Worm (Caenorhabditis elegans) whole organism, midembryonic: ENCODE measurements around the gene sri-62.

Experiments
- T22C8.4 ChIP-seq: fragments of 200-800 bp; sonication (Bioruptor generic); IDR thresholded peaks from 2 replicates; pipeline ENCODE4 v1.3.6; 2022; ENCODE audit warnings: missing genetic modification characterization, missing compliant biosample characterization
- flt-1 ChIP-seq: fragments of 200-800 bp; sonication (Bioruptor generic); IDR thresholded peaks from 2 replicates; pipeline ENCODE4 v1.3.6; 2022; ENCODE audit warnings: missing genetic modification characterization, missing compliant biosample characterization
- klf-2 ChIP-seq: fragments of 200-800 bp; sonication (Bioruptor generic); conservative IDR thresholded peaks from 2 replicates; pipeline ENCODE4 v1.3.6; 2022; ENCODE audit warnings: missing genetic modification reagents, missing genetic modification characterization, missing compliant biosample characterization
- med-1 ChIP-seq: sonication (generic microtip); optimal IDR thresholded peaks from 2 replicates; lab custom pipeline; 2017; ENCODE audit warnings: missing genetic modification characterization, mild to moderate bottlenecking, missing compliant biosample characterization, antibody characterized with exemption, missing genetic modification reagents; ENCODE audit not compliant: insufficient read depth
- ref-1 ChIP-seq: fragments of 200-800 bp; sonication (Bioruptor generic); conservative IDR thresholded peaks from 2 replicates; pipeline ENCODE4 v1.3.6; 2022; ENCODE audit warnings: missing genetic modification reagents, missing genetic modification characterization, missing compliant biosample characterization
- ztf-23 ChIP-seq: fragments of 200-800 bp; sonication (Bioruptor generic); IDR thresholded peaks from 2 replicates; pipeline ENCODE4 v1.3.6; 2022; ENCODE audit warnings: missing genetic modification reagents, missing genetic modification characterization, missing compliant biosample characterization
- ztf-29 ChIP-seq: fragments of 200-800 bp; sonication (Bioruptor generic); IDR thresholded peaks from 2 replicates; pipeline ENCODE4 v1.3.6; 2022; ENCODE audit warnings: missing genetic modification reagents, missing genetic modification characterization, missing compliant biosample characterization

ce11 chrII:2735192-2735591 lies 36.9 kb upstream of the sri-62 start, which contains the start of gene wdr-31:
- TF ChIP-seq flt-1 (GFP tag; lab: Robert Waterston, UW) (no peak), med-1 (no peak), T22C8.4 (GFP tag; lab: Robert Waterston, UW) (no peak), ztf-29 (GFP tag; lab: Robert Waterston, UW) (no peak), ref-1 (no peak), ztf-23 (GFP tag; lab: Robert Waterston, UW) (no peak), klf-2 (GFP tag; lab: Robert Waterston, UW) (no peak)
